Worm (Caenorhabditis elegans): ENCODE measurements around the gene scly-1.

scly-1 gene

ce11 chrII:6236093-6236945 is 44.6 kb downstream of the scly-1 start:
- TF ChIP-seq aly-2 (tag; optimal IDR thresholded peaks at IDR 0.05): no peak
- peak; percentile 21 for TF ChIP-seq nhr-129 (tag; optimal IDR thresholded peaks at IDR 0.05)
- TF ChIP-seq nhr-25 (tag; optimal IDR thresholded peaks at IDR 0.05): peak; percentile 4
- TF ChIP-seq F13H6.1 (tag; optimal IDR thresholded peaks at IDR 0.05): peak; percentile 46

ce11 chrII:6235432-6236092 is 45.3 kb downstream of the scly-1 start, which contains the start of gene T24H7.9:
Gene T24H7.9, minus strand, starts transcription at chrII:6235505.
- TF ChIP-seq F13H6.1 (tag; optimal IDR thresholded peaks at IDR 0.05) (no peak), fos-1 (tag; optimal IDR thresholded peaks at IDR 0.05) (peak; percentile 27)

- TF ChIP-seq mbf-1 (tag; optimal IDR thresholded peaks at IDR 0.05) (no peak), ztf-1 (GFP tag; conservative IDR thresholded peaks at IDR 0.05) (no peak), nhr-21 (tag; optimal IDR thresholded peaks at IDR 0.05) (no peak), aly-2 (tag; optimal IDR thresholded peaks at IDR 0.05) (no peak)
These were observed 50.8 kb downstream of the scly-1 start for ce11 chrII:6230116-6230515.
